Worm (Caenorhabditis elegans) whole organism, L4 larva: Measurements from ENCODE around the gene F09E10.1.

Experiments
- daf-12 ChIP-seq: fragments of 150-350 bp; optimal IDR thresholded peaks from 2 replicates; lab custom pipeline; 2014; ENCODE audit warnings: missing biosample characterization, missing genetic modification reagents, missing genetic modification characterization
- dpl-1 ChIP-seq: fragments of 150-350 bp; optimal IDR thresholded peaks from 2 replicates; lab custom pipeline; 2014; ENCODE audit warnings: missing biosample characterization, missing genetic modification reagents, missing genetic modification characterization
- spr-3 ChIP-seq: fragments of 200-800 bp; sonication (Bioruptor generic); optimal IDR thresholded peaks from 2 replicates; lab custom pipeline; 2018; ENCODE audit warnings: mild to moderate bottlenecking, missing genetic modification characterization, missing compliant biosample characterization
- unc-130 ChIP-seq: sonication (generic microtip); optimal IDR thresholded peaks from 2 replicates; lab custom pipeline; 2016; ENCODE audit warnings: missing genetic modification reagents, missing genetic modification characterization, missing compliant biosample characterization
- ztf-7 ChIP-seq: fragments of 150-350 bp; optimal IDR thresholded peaks from 2 replicates; lab custom pipeline; 2014; ENCODE audit warnings: missing biosample characterization, missing genetic modification characterization

DNA sequence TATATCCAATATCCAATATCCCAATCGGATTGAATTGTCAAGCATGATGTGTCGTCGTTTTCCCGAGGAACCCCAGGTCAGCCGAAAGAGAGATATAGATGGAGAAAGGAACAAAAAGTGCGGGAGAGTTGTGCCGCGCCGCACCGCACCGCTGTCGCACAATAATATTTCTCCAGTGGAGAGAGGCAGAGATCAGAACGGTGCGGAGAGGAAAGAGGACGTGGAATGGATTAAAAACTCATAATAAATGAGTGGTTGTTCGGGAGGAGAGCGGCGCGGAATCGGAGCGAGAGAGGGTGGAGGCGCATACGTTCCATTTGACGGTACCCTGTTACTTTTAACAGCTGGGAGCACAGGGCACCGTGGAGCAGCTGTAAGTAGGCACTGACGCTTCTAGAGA, 14.9 kb downstream of the F09E10.1 start:
- TF ChIP-seq spr-3 (GFP tag; lab: Kevin White, UChicago), result no peak
- no peak for TF ChIP-seq daf-12 (tag; lab: Kevin White, UChicago)
- no peak for TF ChIP-seq ztf-7 (tag; lab: Kevin White, UChicago)
- TF ChIP-seq unc-130 (GFP tag; lab: Kevin White, UChicago), result no peak
- TF ChIP-seq dpl-1, result no peak
